Worm (Caenorhabditis elegans) whole organism, L3 larva: Measurements from ENCODE around the gene npl-4.1.

Experiments used
- R02D3.7 ChIP-seq: fragments of 150-350 bp; optimal IDR thresholded peaks from 2 replicates; lab custom pipeline; 2014; ENCODE audit warnings: missing biosample characterization, missing genetic modification characterization
- ceh-82 ChIP-seq: fragments of 150-350 bp; optimal IDR thresholded peaks from 2 replicates; lab custom pipeline; 2014; ENCODE audit warnings: missing biosample characterization, missing genetic modification characterization
- egl-27 ChIP-seq: sonication (generic microtip); optimal IDR thresholded peaks from 4 replicates; lab custom pipeline; 2017; ENCODE audit warnings: missing biosample characterization, missing genetic modification reagents, missing genetic modification characterization
- fkh-10 ChIP-seq: sonication (generic microtip); optimal IDR thresholded peaks from 2 replicates; lab custom pipeline; 2017; ENCODE audit warnings: missing biosample characterization, missing genetic modification reagents, missing genetic modification characterization
- fos-1 ChIP-seq: fragments of 150-350 bp; optimal IDR thresholded peaks from 2 replicates; lab custom pipeline; 2014; ENCODE audit warnings: missing biosample characterization, missing genetic modification characterization
- lin-39 ChIP-seq: fragments of 150-350 bp; optimal IDR thresholded peaks from 2 replicates; lab custom pipeline; 2018; ENCODE audit warnings: missing biosample characterization, missing genetic modification reagents, missing genetic modification characterization
- nfya-1 ChIP-seq: sonication (generic microtip); optimal IDR thresholded peaks from 2 replicates; lab custom pipeline; 2017; ENCODE audit warnings: missing genetic modification characterization, mild to moderate bottlenecking, missing compliant biosample characterization, antibody characterized with exemption, moderate library complexity; ENCODE audit not compliant: insufficient read depth
- nhr-237 ChIP-seq: fragments of 150-350 bp; optimal IDR thresholded peaks from 2 replicates; lab custom pipeline; 2014; ENCODE audit warnings: missing biosample characterization, missing genetic modification characterization
- tbx-2 ChIP-seq: sonication (generic microtip); optimal IDR thresholded peaks from 2 replicates; lab custom pipeline; 2016; ENCODE audit warnings: mild to moderate bottlenecking, missing genetic modification characterization, missing compliant biosample characterization
- unc-62 ChIP-seq: fragments of 150-350 bp; sonication (generic microtip); optimal IDR thresholded peaks from 4 replicates; lab custom pipeline; 2014; ENCODE audit warnings: missing biosample characterization, missing genetic modification reagents, missing genetic modification characterization
- zag-1 ChIP-seq: fragments of 150-350 bp; optimal IDR thresholded peaks from 2 replicates; lab custom pipeline; 2014; ENCODE audit warnings: missing biosample characterization, missing genetic modification characterization
- ztf-11 ChIP-seq: fragments of 150-350 bp; optimal IDR thresholded peaks from 2 replicates; lab custom pipeline; 2014; ENCODE audit warnings: missing biosample characterization, missing genetic modification characterization

- TF ChIP-seq nfya-1 (tag; lab: Kevin White, UChicago) (no peak), lin-39 (tag; lab: Kevin White, UChicago) (no peak), unc-62 (no peak), egl-27 (no peak), ceh-82 (tag; lab: Kevin White, UChicago) (no peak), tbx-2 (tag; lab: Kevin White, UChicago) (no peak), nhr-237 (no peak), zag-1 (tag; lab: Kevin White, UChicago) (no peak), fkh-10 (GFP tag; lab: Kevin White, UChicago) (no peak), R02D3.7 (tag; lab: Kevin White, UChicago) (no peak), ztf-11 (tag; lab: Kevin White, UChicago) (no peak), fos-1 (tag; lab: Kevin White, UChicago) (no peak)
Observed at ce11 chrII:5652334-5652733, 21.2 kb downstream of the npl-4.1 start, which contains the start of gene bli-2.
